Worm (Caenorhabditis elegans): ENCODE measurements around the gene C01G10.6.

The C01G10.6 gene

ce11 chrV:15057724-15058123 is 29.7 kb upstream of the C01G10.6 start:
- TF ChIP-seq ama-1 (optimal IDR thresholded peaks at IDR 0.05) (no peak), nhr-10 (tag; optimal IDR thresholded peaks at IDR 0.05) (no peak), fos-1 (tag; optimal IDR thresholded peaks at IDR 0.05) (no peak), skn-1 (tag; optimal IDR thresholded peaks at IDR 0.05) (no peak), ZK546.5 (tag; optimal IDR thresholded peaks at IDR 0.05) (no peak), Y55F3AM.14 (GFP tag; optimal IDR thresholded peaks at IDR 0.05) (no peak), nhr-6 (tag; optimal IDR thresholded peaks at IDR 0.05) (no peak), sma-3 (GFP tag; optimal IDR thresholded peaks at IDR 0.05) (no peak), snpc-4 (tag; optimal IDR thresholded peaks at IDR 0.05) (no peak), egl-27 (tag; optimal IDR thresholded peaks at IDR 0.05) (no peak), nhr-12 (tag; optimal IDR thresholded peaks at IDR 0.05) (no peak)

ce11 chrV:15058423-15058822 is 29.0 kb upstream of the C01G10.6 start:
- TF ChIP-seq egl-27 (tag; optimal IDR thresholded peaks at IDR 0.05), result no peak
- no peak for TF ChIP-seq ztf-1 (GFP tag; conservative IDR thresholded peaks at IDR 0.05)
- no peak for TF ChIP-seq nhr-12 (tag; optimal IDR thresholded peaks at IDR 0.05)
- no peak for TF ChIP-seq mdl-1 (tag; optimal IDR thresholded peaks at IDR 0.05)
- no peak for TF ChIP-seq nhr-10 (tag; optimal IDR thresholded peaks at IDR 0.05)

DNA sequence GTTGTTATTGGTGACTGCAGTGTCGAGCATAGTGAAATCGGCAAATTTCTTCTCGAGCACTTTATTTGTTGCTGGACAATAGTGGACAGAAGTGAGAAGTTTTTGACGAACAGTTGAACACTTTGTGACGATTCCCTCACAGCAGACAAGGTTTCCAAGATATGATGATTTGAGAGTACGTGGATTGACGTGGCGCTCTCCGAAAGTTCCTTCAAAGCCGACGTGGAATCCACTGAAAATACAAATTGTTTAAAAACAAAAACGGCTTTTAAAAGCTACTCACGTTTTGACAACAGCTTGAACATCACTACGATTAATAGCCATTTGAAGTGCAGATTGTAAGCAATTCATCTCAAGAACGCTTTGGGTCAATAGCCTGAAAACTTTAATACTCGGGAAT is 28.5 kb upstream of the C01G10.6 start:
- TF ChIP-seq peb-1 (tag; optimal IDR thresholded peaks at IDR 0.05) (no peak), R02D3.7 (tag; optimal IDR thresholded peaks at IDR 0.05) (no peak), mbf-1 (tag; optimal IDR thresholded peaks at IDR 0.05) (no peak), ZK546.5 (tag; optimal IDR thresholded peaks at IDR 0.05) (no peak), C34F6.9 (tag; optimal IDR thresholded peaks at IDR 0.05) (no peak), nhr-129 (tag; optimal IDR thresholded peaks at IDR 0.05) (no peak), sma-3 (GFP tag; optimal IDR thresholded peaks at IDR 0.05) (no peak), mdl-1 (tag; optimal IDR thresholded peaks at IDR 0.05) (no peak), ztf-1 (GFP tag; conservative IDR thresholded peaks at IDR 0.05) (no peak), snpc-4 (tag; optimal IDR thresholded peaks at IDR 0.05) (no peak), F13H6.1 (tag; optimal IDR thresholded peaks at IDR 0.05) (no peak), crh-2 (tag; optimal IDR thresholded peaks at IDR 0.05) (no peak), ceh-82 (tag; optimal IDR thresholded peaks at IDR 0.05) (no peak), elt-3 (tag; optimal IDR thresholded peaks at IDR 0.05) (no peak), mab-5 (tag; optimal IDR thresholded peaks at IDR 0.05) (no peak), nhr-10 (tag; optimal IDR thresholded peaks at IDR 0.05) (no peak), ceh-16 (tag; optimal IDR thresholded peaks at IDR 0.05) (no peak), sma-9 (GFP tag; optimal IDR thresholded peaks at IDR 0.05) (no peak), sma-9 (tag; optimal IDR thresholded peaks at IDR 0.05) (no peak), nhr-23 (tag; optimal IDR thresholded peaks at IDR 0.05) (no peak)

DNA sequence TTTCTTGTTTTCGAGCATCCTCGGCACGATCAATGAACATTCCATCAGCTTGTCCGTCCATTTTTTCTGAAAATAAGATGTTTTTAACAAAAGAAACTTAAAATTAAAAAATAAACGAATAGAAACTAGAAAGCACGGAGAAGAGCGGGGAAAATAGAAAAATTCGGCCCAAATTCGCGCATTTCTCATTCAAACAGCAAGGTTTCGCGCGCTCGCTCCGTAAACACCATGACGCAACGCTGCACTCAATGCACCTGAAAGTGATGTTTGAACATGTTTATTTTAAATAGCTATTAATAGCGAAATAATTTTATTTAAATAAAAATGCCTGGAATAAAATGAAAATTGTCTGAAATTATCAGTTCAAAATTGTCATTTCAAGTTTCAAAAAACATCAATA is 27.9 kb upstream of the C01G10.6 start, which contains the start of the genes mcm-3 and C25D7.15:
Gene mcm-3, minus strand, starts transcription at position 66 of the 400 bp plus-strand sequence.
Gene C25D7.15, plus strand, starts transcription at position 275 of the 400 bp plus-strand sequence.
- TF ChIP-seq unc-62 (GFP tag; optimal IDR thresholded peaks at IDR 0.05) (no peak), C34F6.9 (tag; optimal IDR thresholded peaks at IDR 0.05) (peak; percentile 39), nhr-237 (tag; optimal IDR thresholded peaks at IDR 0.05) (no peak), nhr-129 (tag; optimal IDR thresholded peaks at IDR 0.05) (peak; percentile 36), gmeb-1 (tag; optimal IDR thresholded peaks at IDR 0.05) (peak; percentile 75)

DNA sequence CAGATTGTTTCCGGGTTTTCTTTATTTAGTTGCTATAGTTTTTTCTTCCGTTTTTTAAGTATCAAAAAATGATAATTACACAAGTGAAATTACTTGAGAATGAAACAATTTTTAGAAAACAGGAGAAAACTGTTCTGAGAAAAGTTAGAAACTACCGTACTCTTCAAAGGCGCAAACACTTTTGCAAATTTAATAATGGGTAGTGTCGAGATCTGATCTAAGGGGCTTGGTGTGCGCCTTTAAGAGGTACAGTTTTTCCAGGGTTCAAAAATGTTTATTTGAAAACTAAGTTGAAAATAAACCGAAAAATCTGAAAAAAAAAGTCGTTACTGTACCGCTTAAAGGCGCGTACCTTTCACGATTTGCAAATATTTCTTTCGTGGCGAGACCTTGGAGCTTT is 26.9 kb upstream of the C01G10.6 start:
- no peak for TF ChIP-seq ama-1 (optimal IDR thresholded peaks at IDR 0.05)
- no peak for TF ChIP-seq R02D3.7 (tag; optimal IDR thresholded peaks at IDR 0.05)
- no peak for TF ChIP-seq lin-11 (tag; optimal IDR thresholded peaks at IDR 0.05)
- no peak for TF ChIP-seq ceh-82 (tag; optimal IDR thresholded peaks at IDR 0.05)
- no peak for TF ChIP-seq ztf-1 (GFP tag; conservative IDR thresholded peaks at IDR 0.05)
- TF ChIP-seq F13H6.1 (tag; optimal IDR thresholded peaks at IDR 0.05), result no peak
- TF ChIP-seq nhr-6 (tag; optimal IDR thresholded peaks at IDR 0.05), result no peak
- no peak for TF ChIP-seq ztf-4 (tag; optimal IDR thresholded peaks at IDR 0.05)
- TF ChIP-seq snpc-4 (tag; optimal IDR thresholded peaks at IDR 0.05), result no peak
- TF ChIP-seq lsy-2 (tag; optimal IDR thresholded peaks at IDR 0.05), result no peak
- no peak for TF ChIP-seq zag-1 (tag; optimal IDR thresholded peaks at IDR 0.05)
- TF ChIP-seq Y55F3AM.14 (GFP tag; optimal IDR thresholded peaks at IDR 0.05), result no peak
- TF ChIP-seq dmd-4 (tag; optimal IDR thresholded peaks at IDR 0.05), result no peak
- TF ChIP-seq crh-2 (tag; optimal IDR thresholded peaks at IDR 0.05), result no peak
- no peak for TF ChIP-seq peb-1 (tag; optimal IDR thresholded peaks at IDR 0.05)
- TF ChIP-seq unc-39 (tag; optimal IDR thresholded peaks at IDR 0.05), result no peak
- TF ChIP-seq alr-1 (tag; optimal IDR thresholded peaks at IDR 0.05), result no peak

Data from whole organism, L2 larva.